Worm (Caenorhabditis elegans) whole organism, early embryonic: ENCODE results near the gene sri-73.

Experiments used
- F13C5.2 ChIP-seq: sonication (generic microtip); optimal IDR thresholded peaks from 2 replicates; lab custom pipeline; 2017; ENCODE audit warnings: mild to moderate bottlenecking, missing genetic modification characterization, inconsistent platforms, missing compliant biosample characterization
- aly-1 ChIP-seq: sonication (generic microtip); optimal IDR thresholded peaks from 2 replicates; lab custom pipeline; 2016; ENCODE audit warnings: missing genetic modification characterization, missing compliant biosample characterization
- ama-1 ChIP-seq: fragments of 150-350 bp; optimal IDR thresholded peaks from 2 replicates; lab custom pipeline; 2014
- ets-7 ChIP-seq: sonication (generic microtip); optimal IDR thresholded peaks from 2 replicates; lab custom pipeline; 2016; ENCODE audit warnings: missing genotype, missing genetic modification characterization, missing compliant biosample characterization
- flt-1 ChIP-seq: fragments of 200-800 bp; sonication (Bioruptor generic); IDR thresholded peaks from 2 replicates; pipeline ENCODE4 v1.3.6; 2022; ENCODE audit warnings: missing genetic modification characterization, missing compliant biosample characterization
- hmg-4 ChIP-seq: fragments of 200-800 bp; sonication (Bioruptor generic); optimal IDR thresholded peaks from 2 replicates; lab custom pipeline; 2018; ENCODE audit warnings: mild to moderate bottlenecking, missing genetic modification characterization, missing compliant biosample characterization
- hnd-1 ChIP-seq: sonication (generic microtip); optimal IDR thresholded peaks from 2 replicates; lab custom pipeline; 2016; ENCODE audit warnings: missing genetic modification characterization, missing compliant biosample characterization
- scrt-1 ChIP-seq: fragments of 200-800 bp; sonication (Bioruptor generic); IDR thresholded peaks from 2 replicates; pipeline ENCODE4 v1.3.6; 2022; ENCODE audit warnings: missing genetic modification characterization, missing compliant biosample characterization
- tbx-11 ChIP-seq: fragments of 200-800 bp; sonication (Bioruptor generic); IDR thresholded peaks from 2 replicates; pipeline ENCODE4 v1.3.6; 2022; ENCODE audit warnings: missing genetic modification characterization, missing compliant biosample characterization
- tbx-37 ChIP-seq: fragments of 200-800 bp; sonication (Bioruptor generic); conservative IDR thresholded peaks from 2 replicates; pipeline ENCODE4 v1.3.6; 2022; ENCODE audit warnings: missing genetic modification reagents, missing genetic modification characterization, missing compliant biosample characterization
- tra-4 ChIP-seq: sonication (generic microtip); optimal IDR thresholded peaks from 2 replicates; lab custom pipeline; 2017; ENCODE audit warnings: missing genetic modification characterization, missing compliant biosample characterization

- TF ChIP-seq scrt-1 (GFP tag; lab: Robert Waterston, UW) (no peak), ama-1 (lab: Kevin White, UChicago) (no peak), tbx-11 (GFP tag; lab: Robert Waterston, UW) (no peak), ets-7 (tag; lab: Kevin White, UChicago) (no peak), hnd-1 (no peak), hmg-4 (GFP tag; lab: Kevin White, UChicago) (no peak), aly-1 (tag; lab: Kevin White, UChicago) (no peak), tbx-37 (GFP tag; lab: Robert Waterston, UW) (no peak), flt-1 (GFP tag; lab: Robert Waterston, UW) (no peak), tra-4 (tag; lab: Kevin White, UChicago) (no peak), F13C5.2 (tag; lab: Kevin White, UChicago) (no peak)
Measured at ce11 chrV:604105-604504, 38.2 kb upstream of the sri-73 start, which contains the start of gene srlf-37.
